Fruit fly (Drosophila melanogaster) whole organism, wandering third instar larva: ENCODE measurements around the gene CG17159.

Experiments
- Abd-B ChIP-seq: fragments of >200 bp; optimal IDR thresholded peaks from 2 replicates; lab custom pipeline; 2017; ENCODE audit warnings: missing biosample characterization, missing genetic modification characterization
- Dfd ChIP-seq: fragments of >200 bp; optimal IDR thresholded peaks from 2 replicates; lab custom pipeline; 2017; ENCODE audit warnings: missing biosample characterization, missing genetic modification characterization
- Dif ChIP-seq: fragments of 200-275, 200-300 bp; sonication (Bioruptor generic); optimal IDR thresholded peaks from 2 replicates; lab custom pipeline; 2018; ENCODE audit warnings: missing biosample characterization, missing genetic modification characterization; ENCODE audit not compliant: partially characterized antibody
- HLH106 ChIP-seq: fragments of 200-800 bp; optimal IDR thresholded peaks from 3 replicates; lab custom pipeline; 2019; ENCODE audit warnings: missing biosample characterization, mild to moderate bottlenecking, missing genetic modification characterization, moderate library complexity
- Hr83 ChIP-seq: fragments of 200-300 bp; sonication (Bioruptor generic); optimal IDR thresholded peaks from 2 replicates; lab custom pipeline; 2016; ENCODE audit warnings: missing biosample characterization, mild to moderate bottlenecking, missing genetic modification characterization, moderate library complexity; ENCODE audit not compliant: poor library complexity, severe bottlenecking
- Mio ChIP-seq: sonication (Bioruptor generic); optimal IDR thresholded peaks from 2 replicates; lab custom pipeline; 2016; ENCODE audit warnings: missing biosample characterization, missing genetic modification characterization
- N ChIP-seq: fragments of >200 bp; optimal IDR thresholded peaks from 2 replicates; lab custom pipeline; 2018; ENCODE audit warnings: missing biosample characterization, missing external identifiers, missing genetic modification characterization
- Rel ChIP-seq, 2 experiments: fragments of 200-800 bp; sonication (Bioruptor generic) in 1 of 2; optimal IDR thresholded peaks; 2 replicates in 1 of 2; 3 replicates in 1 of 2; lab custom pipeline; 2016 to 2019; ENCODE audit warnings: mild to moderate bottlenecking in 2 of 2, missing biosample characterization in 2 of 2, missing genetic modification characterization in 2 of 2, moderate library complexity in 1 of 2
- Sp1 ChIP-seq: fragments of 200-800 bp; sonication (Bioruptor generic); optimal IDR thresholded peaks from 3 replicates; lab custom pipeline; 2019; ENCODE audit warnings: missing biosample characterization, mild to moderate bottlenecking, missing genetic modification characterization, moderate library complexity
- Vsx2 ChIP-seq: fragments of 200-300, 225-300 bp; sonication (Bioruptor generic); optimal IDR thresholded peaks from 2 replicates; lab custom pipeline; 2018; ENCODE audit warnings: missing biosample characterization, missing genetic modification characterization; ENCODE audit not compliant: partially characterized antibody
- dl ChIP-seq, 2 experiments: fragments of 175-275, 200-275 bp in 1 of 2; fragments of 200-275 bp in 1 of 2; sonication (Bioruptor generic); optimal IDR thresholded peaks; lab custom pipeline; 2018; ENCODE audit warnings: mild to moderate bottlenecking in 2 of 2, missing biosample characterization in 2 of 2, missing genetic modification characterization in 2 of 2, moderate library complexity in 2 of 2; ENCODE audit not compliant: partially characterized antibody in 2 of 2, insufficient read depth in 1 of 2
- dmrt93B ChIP-seq: fragments of 200-800 bp; sonication (Bioruptor generic); optimal IDR thresholded peaks from 2 replicates; lab custom pipeline; 2018; ENCODE audit warnings: missing biosample characterization, mild to moderate bottlenecking, missing genetic modification characterization
- dsf ChIP-seq: sonication (Bioruptor generic); optimal IDR thresholded peaks from 2 replicates; lab custom pipeline; 2016; ENCODE audit warnings: missing biosample characterization, missing genetic modification characterization, borderline replicate concordance
- foxo ChIP-seq, 2 experiments: fragments of 200-800 bp; sonication (Bioruptor generic); optimal IDR thresholded peaks; 2 replicates in 1 of 2; 3 replicates in 1 of 2; lab custom pipeline; 2016 to 2017; ENCODE audit warnings: missing biosample characterization in 2 of 2, missing genetic modification characterization in 2 of 2
- fru ChIP-seq: fragments of 200-800 bp; sonication (Bioruptor generic); optimal IDR thresholded peaks from 3 replicates; lab custom pipeline; 2016; ENCODE audit warnings: missing biosample characterization, mild to moderate bottlenecking, missing genetic modification characterization
- h ChIP-seq: fragments of 200-800 bp; sonication (Bioruptor generic); optimal IDR thresholded peaks from 3 replicates; lab custom pipeline; 2016; ENCODE audit warnings: missing biosample characterization, mild to moderate bottlenecking, missing genetic modification characterization
- psq ChIP-seq: fragments of 200-800 bp; sonication (Bioruptor generic); optimal IDR thresholded peaks from 3 replicates; lab custom pipeline; 2017; ENCODE audit warnings: missing biosample characterization, mild to moderate bottlenecking, missing genetic modification characterization, moderate library complexity
- rgr ChIP-seq: fragments of 200-800 bp; sonication (Bioruptor generic); optimal IDR thresholded peaks from 3 replicates; lab custom pipeline; 2016; ENCODE audit warnings: missing biosample characterization, mild to moderate bottlenecking, missing genetic modification characterization
- sv ChIP-seq: fragments of 200-800 bp; sonication (Bioruptor generic); optimal IDR thresholded peaks from 3 replicates; lab custom pipeline; 2016; ENCODE audit warnings: missing biosample characterization, missing genetic modification characterization
- usp ChIP-seq: fragments of >200 bp; optimal IDR thresholded peaks from 2 replicates; lab custom pipeline; 2017; ENCODE audit warnings: missing biosample characterization, missing genetic modification characterization
- woc ChIP-seq: sonication (Bioruptor generic); optimal IDR thresholded peaks from 2 replicates; lab custom pipeline; 2016; ENCODE audit warnings: missing biosample characterization, mild to moderate bottlenecking, missing genetic modification characterization

Gene CG17159

dm6 chrX:23089087-23089732 lies 3.2 kb downstream of the CG17159 start:
- TF ChIP-seq Vsx2 (no peak), HLH106 (tag; lab: Kevin White, UChicago) (no peak)

dm6 chrX:23084372-23084771 lies 8.1 kb downstream of the CG17159 start, which contains the start of gene CG17169:
Gene CG17169 (plus strand): TSS chrX:23084672.
- TF ChIP-seq foxo (GFP tag; optimal IDR thresholded peaks at IDR 0.05; lab: Kevin White, UChicago), result no peak
- no peak for TF ChIP-seq h (GFP tag; lab: Kevin White, UChicago)
- TF ChIP-seq dl (GFP tag; optimal IDR thresholded peaks at IDR 0.05; lab: Kevin White, UChicago; ENCODE audit: insufficient read depth in 1 of 2, partially characterized antibody in 2 of 2), result no peak
- TF ChIP-seq HLH106 (tag; lab: Kevin White, UChicago), result no peak
- TF ChIP-seq N (GFP tag; lab: Kevin White, UChicago), result no peak
- TF ChIP-seq dsf (GFP tag; lab: Kevin White, UChicago), result no peak
- TF ChIP-seq Mio (GFP tag; lab: Kevin White, UChicago), result no peak
- no peak for TF ChIP-seq Abd-B (GFP tag; lab: Kevin White, UChicago)
- no peak for TF ChIP-seq sv (GFP tag; lab: Kevin White, UChicago)
- no peak for TF ChIP-seq Dfd (GFP tag; lab: Kevin White, UChicago)

- TF ChIP-seq Rel (GFP tag; optimal IDR thresholded peaks at IDR 0.05; lab: Kevin White, UChicago) (no peak), Rel (tag; optimal IDR thresholded peaks at IDR 0.05; lab: Kevin White, UChicago) (peak; percentile 46), Sp1 (GFP tag; lab: Kevin White, UChicago) (no peak)
Observed at dm6 chrX:23082407-23082905, 10.0 kb downstream of the CG17159 start, which contains the start of the genes CG17163 and CG17168. Gene CG17163 (minus strand): TSS chrX:23082709. Gene CG17168 (plus strand): TSS chrX:23082738.

dm6 chrX:23073402-23073801 lies 19.0 kb downstream of the CG17159 start:
- TF ChIP-seq Rel (GFP tag; optimal IDR thresholded peaks at IDR 0.05; lab: Kevin White, UChicago) (no peak), Rel (tag; optimal IDR thresholded peaks at IDR 0.05; lab: Kevin White, UChicago) (peak; percentile 12), psq (GFP tag; lab: Kevin White, UChicago) (no peak)
- TF ChIP-seq, all 38 proteins: peak for 1

- TF ChIP-seq HLH106 (tag; lab: Kevin White, UChicago) (peak; percentile 27), sv (GFP tag; lab: Kevin White, UChicago) (no peak), Sp1 (GFP tag; lab: Kevin White, UChicago) (peak; percentile 1), rgr (GFP tag; lab: Kevin White, UChicago) (no peak), fru (GFP tag; lab: Kevin White, UChicago) (no peak), Hr83 (no peak), dmrt93B (peak; percentile 22), Dif (no peak), foxo (GFP tag; optimal IDR thresholded peaks at IDR 0.05; lab: Kevin White, UChicago) (peak in 1 of 2 experiments; percentile 12), Vsx2 (no peak), dsf (GFP tag; lab: Kevin White, UChicago) (no peak), usp (GFP tag; lab: Kevin White, UChicago) (no peak), woc (GFP tag; lab: Kevin White, UChicago) (peak; percentile 1), N (GFP tag; lab: Kevin White, UChicago) (no peak)
- TF ChIP-seq, all 38 proteins: peak for 5
Observed at dm6 chrX:23071237-23071688, 21.2 kb downstream of the CG17159 start.

dm6 chrX:23067521-23068459 lies 24.6 kb downstream of the CG17159 start, which contains the start of gene CG17167:
Gene CG17167 (plus strand): TSS chrX:23068301.
- no peak for TF ChIP-seq Rel (GFP tag; optimal IDR thresholded peaks at IDR 0.05; lab: Kevin White, UChicago)
- peak; percentile 85 for TF ChIP-seq Rel (tag; optimal IDR thresholded peaks at IDR 0.05; lab: Kevin White, UChicago)
- TF ChIP-seq Sp1 (GFP tag; lab: Kevin White, UChicago), result no peak
